Fruit fly (Drosophila melanogaster): ENCODE results near the gene IPIP.

The IPIP gene

DNA sequence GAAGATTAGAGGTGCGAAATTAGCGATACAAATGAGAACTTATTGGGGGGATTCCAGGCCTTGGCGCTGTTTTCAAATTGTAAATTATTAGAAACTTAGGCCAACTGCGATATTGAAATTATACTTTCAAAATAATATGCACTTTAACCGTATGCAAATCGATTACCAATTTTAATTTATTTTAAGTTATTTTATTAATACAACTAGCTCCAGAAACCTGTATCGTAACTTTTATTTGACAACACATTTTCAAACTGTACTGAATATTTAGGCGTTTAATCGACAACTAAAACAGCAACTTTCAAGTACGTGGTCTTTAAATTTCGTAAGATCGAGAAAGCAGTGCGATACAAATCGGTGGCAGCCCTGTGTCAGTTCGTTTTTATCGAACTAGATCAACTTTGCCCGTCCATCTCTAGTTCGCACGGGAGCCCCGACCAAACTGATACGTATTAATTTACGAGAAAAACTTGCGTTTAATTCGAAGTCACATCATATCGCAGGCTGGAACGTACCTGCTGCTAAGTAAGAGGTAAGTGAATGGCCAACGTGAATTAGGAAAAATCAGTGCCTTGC is 22.9 kb downstream of the IPIP start, which contains the start of the genes CG9154 and Kr-h2 (continued):
- no peak for TF ChIP-seq Mad (GFP tag; optimal IDR thresholded peaks at IDR 0.05)
- TF ChIP-seq CG11723 (GFP tag; optimal IDR thresholded peaks at IDR 0.05), result peak; percentile 14
- peak; percentile 24 for TF ChIP-seq CG4328 (GFP tag; optimal IDR thresholded peaks at IDR 0.05)
- TF ChIP-seq org-1 (GFP tag; optimal IDR thresholded peaks at IDR 0.05), result no peak
- no peak for TF ChIP-seq Hr3 (GFP tag; optimal IDR thresholded peaks at IDR 0.05)
- TF ChIP-seq lab (GFP tag; optimal IDR thresholded peaks at IDR 0.05), result peak; percentile 69
- no peak for TF ChIP-seq CG11696 (GFP tag; IDR thresholded peaks at IDR 0.05)
- no peak for TF ChIP-seq crc (GFP tag; optimal IDR thresholded peaks at IDR 0.05)
- TF ChIP-seq CHES-1-like (GFP tag; optimal IDR thresholded peaks at IDR 0.05), result peak; percentile 32
- TF ChIP-seq cg (GFP tag; optimal IDR thresholded peaks at IDR 0.05), result no peak
- no peak for TF ChIP-seq CG11456 (GFP tag; IDR thresholded peaks at IDR 0.05)
- TF ChIP-seq Mes4 (GFP tag; optimal IDR thresholded peaks at IDR 0.05), result peak; percentile 23
- TF ChIP-seq CG6254 (GFP tag; optimal IDR thresholded peaks at IDR 0.05), result no peak
- peak; percentile 94 for TF ChIP-seq MESR4 (GFP tag; optimal IDR thresholded peaks at IDR 0.05)
- no peak for TF ChIP-seq peb (GFP tag; IDR thresholded peaks at IDR 0.05)
- no peak for TF ChIP-seq pan (optimal IDR thresholded peaks at IDR 0.05)
- peak in 1 of 2 experiments; percentile 41 for TF ChIP-seq pan (GFP tag; optimal IDR thresholded peaks at IDR 0.05 in 1 of 2, IDR thresholded peaks at IDR 0.05 in 1 of 2)
- peak; percentile 68 for TF ChIP-seq vnd (GFP tag; IDR thresholded peaks at IDR 0.05; ENCODE audit: partially characterized antibody)
- TF ChIP-seq CG7839 (tag; optimal IDR thresholded peaks at IDR 0.05), result peak; percentile 47
- no peak for TF ChIP-seq CTCF (GFP tag; optimal IDR thresholded peaks at IDR 0.05)
- peak; percentile 23; the same call in 1 of the 4 replicates for TF ChIP-seq chinmo (GFP tag; IDR thresholded peaks at IDR 0.05; ENCODE audit: partially characterized antibody)
- no peak for TF ChIP-seq ac (GFP tag; optimal IDR thresholded peaks at IDR 0.05)
- no peak for TF ChIP-seq ash1 (GFP tag; optimal IDR thresholded peaks at IDR 0.05)
- TF ChIP-seq CG4360 (GFP tag; IDR thresholded peaks at IDR 0.05), result no peak
- no peak for TF ChIP-seq hkb (optimal IDR thresholded peaks at IDR 0.05)
- no peak for TF ChIP-seq hkb (GFP tag; IDR thresholded peaks at IDR 0.05)
- TF ChIP-seq CG9817 (tag; optimal IDR thresholded peaks at IDR 0.05), result peak; percentile 37
- TF ChIP-seq ERR (GFP tag; optimal IDR thresholded peaks at IDR 0.05), result no peak
- TF ChIP-seq Sry-β (GFP tag; optimal IDR thresholded peaks at IDR 0.05), result peak; percentile 28
- peak; percentile 29 for TF ChIP-seq PHDP (tag; optimal IDR thresholded peaks at IDR 0.05)
- no peak for TF ChIP-seq zfh1 (GFP tag; IDR thresholded peaks at IDR 0.05)
- TF ChIP-seq otp (GFP tag; IDR thresholded peaks at IDR 0.05), result no peak
- peak; percentile 3 for TF ChIP-seq Usf (GFP tag; optimal IDR thresholded peaks at IDR 0.05)
- no peak for TF ChIP-seq Tbp (GFP tag; optimal IDR thresholded peaks at IDR 0.05)
- no peak for TF ChIP-seq CG2202 (tag; optimal IDR thresholded peaks at IDR 0.05)
- no peak for TF ChIP-seq kah (GFP tag; optimal IDR thresholded peaks at IDR 0.05)
- peak; percentile 25; the same call in 1 of the 2 replicates for TF ChIP-seq CG31224 (GFP tag; IDR thresholded peaks at IDR 0.05)
- TF ChIP-seq abd-A (tag; optimal IDR thresholded peaks at IDR 0.05), result no peak
- no peak for TF ChIP-seq ftz-f1 (GFP tag; optimal IDR thresholded peaks at IDR 0.05)
- TF ChIP-seq CG4707 (GFP tag; optimal IDR thresholded peaks at IDR 0.05), result no peak
- TF ChIP-seq eyg (GFP tag; optimal IDR thresholded peaks at IDR 0.05), result no peak
- no peak for TF ChIP-seq Aef1 (GFP tag; IDR thresholded peaks at IDR 0.05)
- no peak for TF ChIP-seq ab (GFP tag; optimal IDR thresholded peaks at IDR 0.05)
- no peak for TF ChIP-seq CG1529 (GFP tag; optimal IDR thresholded peaks at IDR 0.05)
- TF ChIP-seq Pdp1 (GFP tag; optimal IDR thresholded peaks at IDR 0.05), result peak in 1 of 2 experiments; percentile 18
- TF ChIP-seq jumu (GFP tag; optimal IDR thresholded peaks at IDR 0.05), result no peak
- no peak for TF ChIP-seq gsb (GFP tag; IDR thresholded peaks at IDR 0.05)
- no peak for TF ChIP-seq pb (GFP tag; optimal IDR thresholded peaks at IDR 0.05)
- TF ChIP-seq CG11560 (tag; IDR thresholded peaks at IDR 0.05), result no peak
- peak; percentile 78 for TF ChIP-seq Ets97D (GFP tag; optimal IDR thresholded peaks at IDR 0.05)
- TF ChIP-seq Ssrp (tag; optimal IDR thresholded peaks at IDR 0.05), result no peak
- no peak for TF ChIP-seq pros (GFP tag; optimal IDR thresholded peaks at IDR 0.05)
